Worm (Caenorhabditis elegans) whole organism, L3 larva: Measurements from ENCODE around the gene Y53G8AR.1.

ENCODE experiments used
- R02D3.7 ChIP-seq: fragments of 150-350 bp; optimal IDR thresholded peaks from 2 replicates; lab custom pipeline; 2014; ENCODE audit warnings: missing biosample characterization, missing genetic modification characterization
- aly-2 ChIP-seq: fragments of 150-350 bp; optimal IDR thresholded peaks from 2 replicates; lab custom pipeline; 2014; ENCODE audit warnings: missing biosample characterization, missing genetic modification characterization
- ceh-28 ChIP-seq: fragments of 150-350 bp; optimal IDR thresholded peaks from 2 replicates; lab custom pipeline; 2014; ENCODE audit warnings: missing biosample characterization, missing genetic modification reagents, missing genetic modification characterization
- ceh-82 ChIP-seq: fragments of 150-350 bp; optimal IDR thresholded peaks from 2 replicates; lab custom pipeline; 2014; ENCODE audit warnings: missing biosample characterization, missing genetic modification characterization
- egl-5 ChIP-seq: fragments of 150-350 bp; optimal IDR thresholded peaks from 2 replicates; lab custom pipeline; 2017; ENCODE audit warnings: missing biosample characterization, missing genetic modification reagents, missing genetic modification characterization, inconsistent platforms
- elt-1 ChIP-seq: fragments of 150-350 bp; optimal IDR thresholded peaks from 2 replicates; lab custom pipeline; 2014; ENCODE audit warnings: missing biosample characterization, missing genetic modification characterization
- elt-2 ChIP-seq: sonication (generic microtip); optimal IDR thresholded peaks from 2 replicates; lab custom pipeline; 2016; ENCODE audit warnings: missing genetic modification reagents, mild to moderate bottlenecking, missing genetic modification characterization, missing compliant biosample characterization
- elt-3 ChIP-seq, 3 experiments: fragments of 150-350 bp in 1 of 3; sonication (generic microtip) in 2 of 3; optimal IDR thresholded peaks; 2 replicates in 2 of 3; 4 replicates in 1 of 3; lab custom pipeline; 2014 to 2017; ENCODE audit warnings: missing biosample characterization in 3 of 3, missing genetic modification characterization in 3 of 3
- fkh-2 ChIP-seq: fragments of 150-350 bp; optimal IDR thresholded peaks from 2 replicates; lab custom pipeline; 2014; ENCODE audit warnings: missing biosample characterization, missing genetic modification reagents, missing genetic modification characterization
- hmg-11 ChIP-seq: sonication (generic microtip); optimal IDR thresholded peaks from 2 replicates; lab custom pipeline; 2016; ENCODE audit warnings: missing genetic modification characterization, missing compliant biosample characterization
- jun-1 ChIP-seq: fragments of 150-350 bp; optimal IDR thresholded peaks from 2 replicates; lab custom pipeline; 2014; ENCODE audit warnings: missing biosample characterization, missing genetic modification reagents, missing genetic modification characterization
- lsy-12 ChIP-seq: sonication (generic microtip); optimal IDR thresholded peaks from 2 replicates; lab custom pipeline; 2016; ENCODE audit warnings: mild to moderate bottlenecking, missing genetic modification characterization, missing compliant biosample characterization
- mdl-1 ChIP-seq: fragments of 150-350 bp; optimal IDR thresholded peaks from 2 replicates; lab custom pipeline; 2014; ENCODE audit warnings: missing biosample characterization, missing genetic modification characterization
- mml-1 ChIP-seq: fragments of 150-350 bp; sonication (generic microtip); optimal IDR thresholded peaks from 3 replicates; lab custom pipeline; 2014; ENCODE audit warnings: missing biosample characterization, missing genetic modification characterization
- nfya-1 ChIP-seq: sonication (generic microtip); optimal IDR thresholded peaks from 2 replicates; lab custom pipeline; 2017; ENCODE audit warnings: missing genetic modification characterization, mild to moderate bottlenecking, missing compliant biosample characterization, antibody characterized with exemption, moderate library complexity; ENCODE audit not compliant: insufficient read depth
- nhr-11 ChIP-seq: fragments of 150-350 bp; optimal IDR thresholded peaks from 2 replicates; lab custom pipeline; 2014; ENCODE audit warnings: missing biosample characterization, missing genetic modification characterization
- nhr-23 ChIP-seq: fragments of 150-350 bp; optimal IDR thresholded peaks from 2 replicates; lab custom pipeline; 2014; ENCODE audit warnings: missing biosample characterization, missing genetic modification reagents, missing genetic modification characterization
- nhr-237 ChIP-seq: fragments of 150-350 bp; optimal IDR thresholded peaks from 2 replicates; lab custom pipeline; 2014; ENCODE audit warnings: missing biosample characterization, missing genetic modification characterization
- nhr-25 ChIP-seq: sonication (generic microtip); optimal IDR thresholded peaks from 2 replicates; lab custom pipeline; 2017; ENCODE audit warnings: missing biosample characterization, missing genetic modification characterization
- nhr-28 ChIP-seq: fragments of 150-350 bp; optimal IDR thresholded peaks from 2 replicates; lab custom pipeline; 2014; ENCODE audit warnings: missing biosample characterization, missing genetic modification characterization
- nhr-43 ChIP-seq: sonication (generic microtip); optimal IDR thresholded peaks from 2 replicates; lab custom pipeline; 2016; ENCODE audit warnings: mild to moderate bottlenecking, missing genetic modification characterization, missing compliant biosample characterization; ENCODE audit not compliant: poor library complexity, severe bottlenecking
- nhr-77 ChIP-seq: fragments of 150-350 bp; optimal IDR thresholded peaks from 2 replicates; lab custom pipeline; 2014; ENCODE audit warnings: missing biosample characterization, missing genetic modification characterization
- pha-4 ChIP-seq: fragments of 150-350 bp; optimal IDR thresholded peaks from 2 replicates; lab custom pipeline; 2014; ENCODE audit warnings: missing biosample characterization, missing genetic modification reagents, missing genetic modification characterization
- pqm-1 ChIP-seq: fragments of 150-350 bp; optimal IDR thresholded peaks from 2 replicates; lab custom pipeline; 2017; ENCODE audit warnings: missing biosample characterization, missing genetic modification characterization, inconsistent platforms
- skn-1 ChIP-seq: fragments of 150-350 bp; optimal IDR thresholded peaks from 2 replicates; lab custom pipeline; 2014; ENCODE audit warnings: missing biosample characterization, missing genetic modification characterization
- snpc-4 ChIP-seq: fragments of 150-350 bp; optimal IDR thresholded peaks from 2 replicates; lab custom pipeline; 2014; ENCODE audit warnings: missing biosample characterization, missing genetic modification characterization
- tbx-2 ChIP-seq: sonication (generic microtip); optimal IDR thresholded peaks from 2 replicates; lab custom pipeline; 2016; ENCODE audit warnings: mild to moderate bottlenecking, missing genetic modification characterization, missing compliant biosample characterization
- unc-39 ChIP-seq: sonication (generic microtip); optimal IDR thresholded peaks from 4 replicates; lab custom pipeline; 2017; ENCODE audit warnings: missing biosample characterization, missing genetic modification characterization
- zag-1 ChIP-seq: fragments of 150-350 bp; optimal IDR thresholded peaks from 2 replicates; lab custom pipeline; 2014; ENCODE audit warnings: missing biosample characterization, missing genetic modification characterization
- ztf-11 ChIP-seq: fragments of 150-350 bp; optimal IDR thresholded peaks from 2 replicates; lab custom pipeline; 2014; ENCODE audit warnings: missing biosample characterization, missing genetic modification characterization

The Y53G8AR.1 gene

DNA sequence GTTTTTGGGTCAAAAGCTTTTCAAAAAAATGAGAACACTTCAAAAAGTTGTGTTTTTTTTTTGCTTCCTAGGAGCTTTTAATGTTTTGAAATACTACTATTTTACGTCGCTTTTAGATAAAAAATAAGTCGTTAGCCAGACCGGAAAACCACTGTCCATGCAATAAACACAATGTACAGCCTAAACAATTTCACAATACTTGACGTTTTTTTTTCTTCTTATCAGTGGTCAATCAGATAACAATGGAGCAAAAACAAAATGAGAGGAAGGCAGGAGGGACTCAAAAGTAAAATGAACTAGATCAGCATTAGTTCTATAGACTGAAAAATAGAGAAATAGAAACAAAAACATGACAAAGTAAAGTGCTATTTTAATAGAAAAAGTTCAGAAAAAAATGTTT is 37.9 kb downstream of the Y53G8AR.1 start:
- TF ChIP-seq elt-2 (tag; lab: Kevin White, UChicago) (peak; percentile 33), nhr-23 (no peak)

DNA sequence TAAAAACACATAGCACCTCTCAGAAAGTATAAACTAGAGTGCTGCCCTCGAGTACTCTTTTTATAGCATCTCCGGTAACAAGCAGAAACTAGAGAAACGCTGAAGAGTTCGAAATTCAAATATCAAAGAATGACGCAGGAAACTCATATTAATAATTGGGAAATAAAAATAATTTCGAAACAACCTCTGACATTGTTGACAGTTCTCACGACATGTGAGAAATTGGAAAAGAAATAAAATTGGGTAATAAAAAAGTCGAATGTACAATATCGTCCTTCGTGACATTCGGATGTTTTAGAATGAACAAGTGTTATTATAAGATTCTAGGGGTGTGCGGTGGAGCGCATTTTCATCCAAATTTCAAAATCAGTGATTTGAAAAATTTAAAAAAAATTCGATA is 39.4 kb downstream of the Y53G8AR.1 start:
- TF ChIP-seq elt-1, result no peak
- no peak for TF ChIP-seq mdl-1 (tag; lab: Kevin White, UChicago)
- peak; percentile 16 for TF ChIP-seq elt-2 (tag; lab: Kevin White, UChicago)
- no peak for TF ChIP-seq nhr-11 (tag; lab: Kevin White, UChicago)

DNA sequence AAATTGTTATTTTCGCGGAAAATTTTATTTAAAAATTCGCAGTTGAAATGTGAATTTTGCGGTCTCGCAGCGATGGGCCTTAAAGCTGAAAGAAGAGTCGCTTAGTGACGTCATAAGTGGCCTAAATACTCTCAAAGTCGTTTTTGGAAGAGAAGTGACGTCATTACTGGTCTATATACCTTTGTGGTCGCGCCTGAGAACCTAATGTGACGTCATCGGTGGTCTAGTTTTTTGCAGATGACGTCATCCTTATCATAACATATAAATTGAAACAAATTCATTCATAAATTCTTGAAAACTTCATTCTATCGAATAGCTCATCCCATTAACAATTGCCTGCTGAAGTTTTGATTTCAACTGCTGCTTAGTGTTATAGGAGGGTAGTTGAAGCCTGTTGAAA is 44.3 kb downstream of the Y53G8AR.1 start:
- TF ChIP-seq jun-1 (tag; lab: Kevin White, UChicago), result no peak
- no peak for TF ChIP-seq egl-5 (tag; lab: Kevin White, UChicago)
- no peak for TF ChIP-seq R02D3.7 (tag; lab: Kevin White, UChicago)
- TF ChIP-seq elt-1, result no peak
- TF ChIP-seq lsy-12 (tag; lab: Kevin White, UChicago), result no peak
- no peak for TF ChIP-seq hmg-11 (tag; lab: Kevin White, UChicago)
- no peak for TF ChIP-seq nhr-77 (tag; lab: Kevin White, UChicago)
- no peak for TF ChIP-seq unc-39 (tag; lab: Kevin White, UChicago)
- TF ChIP-seq ceh-82 (tag; lab: Kevin White, UChicago), result no peak
- TF ChIP-seq tbx-2 (tag; lab: Kevin White, UChicago), result no peak
- no peak for TF ChIP-seq nhr-28
- TF ChIP-seq zag-1 (tag; lab: Kevin White, UChicago), result no peak
- TF ChIP-seq aly-2 (tag; lab: Kevin White, UChicago), result no peak
- no peak for TF ChIP-seq mdl-1 (tag; lab: Kevin White, UChicago)
- no peak for TF ChIP-seq nfya-1 (tag; lab: Kevin White, UChicago)

DNA sequence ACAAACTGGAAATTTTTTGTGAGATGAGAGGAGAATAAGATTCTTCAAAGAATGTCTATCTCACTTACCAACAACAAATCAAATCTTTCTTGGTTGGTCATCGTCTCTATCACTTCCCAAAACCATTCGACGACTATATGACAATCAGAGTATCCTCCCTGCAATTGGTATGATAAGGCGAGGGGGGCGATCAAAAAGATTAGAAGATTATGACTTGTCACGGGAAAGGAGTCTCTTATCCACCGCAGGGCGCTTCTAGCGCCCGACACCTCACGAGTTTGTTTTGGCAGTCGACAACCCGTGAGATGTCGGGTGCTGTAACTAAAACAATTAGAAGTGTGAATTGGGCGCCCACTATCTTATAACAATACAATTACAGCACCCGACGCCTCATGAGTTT is 44.9 kb downstream of the Y53G8AR.1 start:
- peak; percentile 0 for TF ChIP-seq nhr-25 (tag; lab: Kevin White, UChicago)
- no peak for TF ChIP-seq pha-4 (tag; lab: Kevin White, UChicago)
- peak; percentile 7 for TF ChIP-seq R02D3.7 (tag; lab: Kevin White, UChicago)
- peak; percentile 17 for TF ChIP-seq nhr-43
- TF ChIP-seq elt-3 (tag; optimal IDR thresholded peaks at IDR 0.05; lab: Kevin White, UChicago), result peak in 2 of 3 experiments; percentile 44 to 86
- TF ChIP-seq snpc-4 (tag; lab: Kevin White, UChicago), result peak; percentile 96

DNA sequence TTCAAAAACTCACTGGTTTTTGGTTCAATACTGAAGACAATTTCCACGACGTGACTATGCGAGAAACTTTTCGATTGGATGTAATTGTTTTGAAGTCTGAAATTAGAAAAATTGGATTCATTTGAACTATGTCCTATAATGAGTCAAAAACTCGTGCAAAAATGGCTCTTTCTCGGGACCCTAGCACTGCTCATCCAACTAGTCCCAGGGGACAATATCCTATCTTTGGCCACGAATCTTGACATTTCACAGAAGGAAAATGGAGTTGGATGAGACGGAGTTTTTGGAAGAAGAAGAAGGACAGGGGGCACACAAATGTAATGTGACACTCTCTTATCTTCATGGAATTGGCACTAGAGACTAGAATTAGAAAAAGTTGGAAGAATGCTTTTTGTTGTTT is 49.0 kb downstream of the Y53G8AR.1 start:
- peak; percentile 9 for TF ChIP-seq elt-1
- no peak for TF ChIP-seq tbx-2 (tag; lab: Kevin White, UChicago)

DNA sequence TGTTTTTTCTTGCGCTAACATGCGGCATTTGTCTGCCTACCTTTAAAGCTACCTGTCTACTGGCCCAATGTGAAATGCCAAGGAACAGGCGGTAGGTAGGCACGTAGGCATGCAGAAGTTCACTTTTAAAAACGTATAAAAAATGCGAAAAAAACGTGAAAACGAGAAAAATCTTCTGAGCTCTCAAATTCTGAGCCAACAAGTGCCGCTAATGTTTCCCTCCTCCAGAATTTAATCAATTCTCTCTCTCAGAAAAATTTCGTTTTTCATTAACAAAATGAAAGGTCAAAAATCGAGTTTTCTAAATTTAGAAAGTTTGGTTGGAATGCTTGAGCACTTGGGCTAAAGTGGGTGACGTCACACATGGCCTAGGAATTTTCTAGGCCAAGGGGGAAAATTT is 49.6 kb downstream of the Y53G8AR.1 start:
- TF ChIP-seq skn-1 (tag; lab: Kevin White, UChicago) (no peak), pqm-1 (tag; lab: Kevin White, UChicago) (no peak), ceh-28 (tag; lab: Kevin White, UChicago) (no peak), R02D3.7 (tag; lab: Kevin White, UChicago) (no peak), ztf-11 (tag; lab: Kevin White, UChicago) (no peak), aly-2 (tag; lab: Kevin White, UChicago) (no peak), mml-1 (no peak), fkh-2 (no peak), tbx-2 (tag; lab: Kevin White, UChicago) (no peak), nhr-237 (tag; lab: Kevin White, UChicago) (no peak)
